Worm (Caenorhabditis elegans) whole organism, early embryonic: ENCODE results near the gene rpi-2.

Experiments
- B0310.2 ChIP-seq: sonication (generic microtip); optimal IDR thresholded peaks from 2 replicates; lab custom pipeline; 2016; ENCODE audit warnings: mild to moderate bottlenecking, missing genetic modification characterization, missing compliant biosample characterization
- F13C5.2 ChIP-seq: sonication (generic microtip); optimal IDR thresholded peaks from 2 replicates; lab custom pipeline; 2017; ENCODE audit warnings: mild to moderate bottlenecking, missing genetic modification characterization, inconsistent platforms, missing compliant biosample characterization
- aly-1 ChIP-seq: sonication (generic microtip); optimal IDR thresholded peaks from 2 replicates; lab custom pipeline; 2016; ENCODE audit warnings: missing genetic modification characterization, missing compliant biosample characterization
- ama-1 ChIP-seq: fragments of 150-350 bp; optimal IDR thresholded peaks from 2 replicates; lab custom pipeline; 2014
- ceh-13 ChIP-seq: fragments of 200-800 bp; sonication (Bioruptor generic); optimal IDR thresholded peaks from 2 replicates; lab custom pipeline; 2018; ENCODE audit warnings: mild to moderate bottlenecking, missing genetic modification characterization, missing compliant biosample characterization
- ceh-36 ChIP-seq: sonication (generic microtip); optimal IDR thresholded peaks from 2 replicates; lab custom pipeline; 2016; ENCODE audit warnings: missing genetic modification characterization, inconsistent platforms, missing compliant biosample characterization
- ets-7 ChIP-seq: sonication (generic microtip); optimal IDR thresholded peaks from 2 replicates; lab custom pipeline; 2016; ENCODE audit warnings: missing genotype, missing genetic modification characterization, missing compliant biosample characterization
- flt-1 ChIP-seq: fragments of 200-800 bp; sonication (Bioruptor generic); IDR thresholded peaks from 2 replicates; pipeline ENCODE4 v1.3.6; 2022; ENCODE audit warnings: missing genetic modification characterization, missing compliant biosample characterization
- hmbx-1 ChIP-seq: sonication (generic microtip); optimal IDR thresholded peaks from 2 replicates; lab custom pipeline; 2016; ENCODE audit warnings: mild to moderate bottlenecking, missing genetic modification characterization, missing compliant biosample characterization
- hmg-4 ChIP-seq: fragments of 200-800 bp; sonication (Bioruptor generic); optimal IDR thresholded peaks from 2 replicates; lab custom pipeline; 2018; ENCODE audit warnings: mild to moderate bottlenecking, missing genetic modification characterization, missing compliant biosample characterization
- hnd-1 ChIP-seq: sonication (generic microtip); optimal IDR thresholded peaks from 2 replicates; lab custom pipeline; 2016; ENCODE audit warnings: missing genetic modification characterization, missing compliant biosample characterization
- pes-1 ChIP-seq: fragments of 200-800 bp; sonication (Bioruptor generic); IDR thresholded peaks from 2 replicates; pipeline ENCODE4 v1.3.6; 2022; ENCODE audit warnings: missing genetic modification reagents, missing genetic modification characterization, missing compliant biosample characterization
- scrt-1 ChIP-seq: fragments of 200-800 bp; sonication (Bioruptor generic); IDR thresholded peaks from 2 replicates; pipeline ENCODE4 v1.3.6; 2022; ENCODE audit warnings: missing genetic modification characterization, missing compliant biosample characterization
- sea-1 ChIP-seq: fragments of 200-800 bp; sonication (Bioruptor generic); conservative IDR thresholded peaks from 2 replicates; pipeline ENCODE4 v1.3.6; 2022; ENCODE audit warnings: missing genetic modification characterization, missing compliant biosample characterization
- tbx-11 ChIP-seq: fragments of 200-800 bp; sonication (Bioruptor generic); IDR thresholded peaks from 2 replicates; pipeline ENCODE4 v1.3.6; 2022; ENCODE audit warnings: missing genetic modification characterization, missing compliant biosample characterization
- tbx-37 ChIP-seq: fragments of 200-800 bp; sonication (Bioruptor generic); conservative IDR thresholded peaks from 2 replicates; pipeline ENCODE4 v1.3.6; 2022; ENCODE audit warnings: missing genetic modification reagents, missing genetic modification characterization, missing compliant biosample characterization
- tra-4 ChIP-seq: sonication (generic microtip); optimal IDR thresholded peaks from 2 replicates; lab custom pipeline; 2017; ENCODE audit warnings: missing genetic modification characterization, missing compliant biosample characterization

The rpi-2 gene

ce11 chrIV:1751243-1751642 lies 40.2 kb downstream of the rpi-2 start:
- TF ChIP-seq ets-7 (tag; lab: Kevin White, UChicago) = no peak
- TF ChIP-seq F13C5.2 (tag; lab: Kevin White, UChicago) = no peak
- no peak for TF ChIP-seq tbx-37 (GFP tag; lab: Robert Waterston, UW)
- no peak for TF ChIP-seq ama-1 (lab: Kevin White, UChicago)
- TF ChIP-seq ceh-36 (tag; lab: Kevin White, UChicago) = no peak
- TF ChIP-seq hmbx-1 = no peak
- TF ChIP-seq B0310.2 (tag; lab: Kevin White, UChicago) = no peak
- TF ChIP-seq hnd-1 (tag; lab: Kevin White, UChicago) = no peak

- TF ChIP-seq ceh-36 (tag; lab: Kevin White, UChicago) = no peak
- no peak for TF ChIP-seq ets-7 (tag; lab: Kevin White, UChicago)
- no peak for TF ChIP-seq pes-1
- TF ChIP-seq ceh-13 (GFP tag; lab: Kevin White, UChicago) = no peak
- no peak for TF ChIP-seq tra-4 (tag; lab: Kevin White, UChicago)
- no peak for TF ChIP-seq hmbx-1
- no peak for TF ChIP-seq tbx-37 (GFP tag; lab: Robert Waterston, UW)
- TF ChIP-seq F13C5.2 (tag; lab: Kevin White, UChicago) = no peak
- TF ChIP-seq hnd-1 (tag; lab: Kevin White, UChicago) = no peak
- no peak for TF ChIP-seq aly-1 (tag; lab: Kevin White, UChicago)
- no peak for TF ChIP-seq scrt-1
- TF ChIP-seq B0310.2 (tag; lab: Kevin White, UChicago) = no peak
These were observed 41.4 kb downstream of the rpi-2 start for ce11 chrIV:1752480-1752879.

ce11 chrIV:1753481-1753880 lies 42.4 kb downstream of the rpi-2 start, which contains the start of gene Y41D4A.3:
Gene Y41D4A.3, plus strand, starts transcription at chrIV:1753781.
- no peak for TF ChIP-seq hmbx-1
- TF ChIP-seq sea-1 = no peak
- no peak for TF ChIP-seq scrt-1
- TF ChIP-seq pes-1 = no peak
- TF ChIP-seq hnd-1 (tag; lab: Kevin White, UChicago) = no peak
- no peak for TF ChIP-seq ets-7 (tag; lab: Kevin White, UChicago)
- TF ChIP-seq tra-4 (tag; lab: Kevin White, UChicago) = no peak
- TF ChIP-seq ceh-36 (tag; lab: Kevin White, UChicago) = no peak
- TF ChIP-seq F13C5.2 (tag; lab: Kevin White, UChicago) = no peak
- no peak for TF ChIP-seq B0310.2 (tag; lab: Kevin White, UChicago)

DNA sequence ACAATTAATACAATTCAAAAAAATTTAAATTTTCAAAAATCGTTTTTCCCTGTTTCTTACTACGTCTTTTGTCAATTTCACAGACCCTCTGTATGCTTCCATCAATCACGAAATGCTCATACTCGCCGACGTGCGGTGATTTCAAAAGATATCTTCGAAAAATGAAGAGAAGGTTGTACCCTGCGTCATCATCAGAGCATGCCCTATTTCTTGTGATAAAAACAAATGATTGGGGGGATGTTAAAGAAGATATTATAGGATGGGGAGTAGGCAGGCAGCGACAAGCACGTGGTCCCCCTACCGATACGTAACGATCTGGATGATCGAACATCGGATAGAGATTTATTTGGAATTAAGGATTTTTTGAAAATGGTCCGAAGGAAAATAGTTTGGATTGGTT lies 47.5 kb downstream of the rpi-2 start:
- no peak for TF ChIP-seq tbx-37 (GFP tag; lab: Robert Waterston, UW)
- no peak for TF ChIP-seq pes-1
- no peak for TF ChIP-seq scrt-1
- no peak for TF ChIP-seq flt-1 (GFP tag; lab: Robert Waterston, UW)
- no peak for TF ChIP-seq sea-1
- TF ChIP-seq tbx-11 (GFP tag; lab: Robert Waterston, UW) = no peak
- no peak for TF ChIP-seq ets-7 (tag; lab: Kevin White, UChicago)
- TF ChIP-seq hmbx-1 = no peak
- no peak for TF ChIP-seq tra-4 (tag; lab: Kevin White, UChicago)
- TF ChIP-seq B0310.2 (tag; lab: Kevin White, UChicago) = no peak
- no peak for TF ChIP-seq aly-1 (tag; lab: Kevin White, UChicago)
- TF ChIP-seq F13C5.2 (tag; lab: Kevin White, UChicago) = no peak

- TF ChIP-seq scrt-1 = no peak
- no peak for TF ChIP-seq ceh-13 (GFP tag; lab: Kevin White, UChicago)
- no peak for TF ChIP-seq hmg-4 (GFP tag; lab: Kevin White, UChicago)
- TF ChIP-seq sea-1 = no peak
- TF ChIP-seq ama-1 (lab: Kevin White, UChicago) = no peak
- TF ChIP-seq tbx-11 (GFP tag; lab: Robert Waterston, UW) = no peak
- no peak for TF ChIP-seq tra-4 (tag; lab: Kevin White, UChicago)
- TF ChIP-seq F13C5.2 (tag; lab: Kevin White, UChicago) = no peak
- TF ChIP-seq hnd-1 (tag; lab: Kevin White, UChicago) = no peak
- TF ChIP-seq ceh-36 (tag; lab: Kevin White, UChicago) = no peak
- TF ChIP-seq flt-1 (GFP tag; lab: Robert Waterston, UW) = no peak
- no peak for TF ChIP-seq ets-7 (tag; lab: Kevin White, UChicago)
- no peak for TF ChIP-seq aly-1 (tag; lab: Kevin White, UChicago)
- TF ChIP-seq hmbx-1 = no peak
- no peak for TF ChIP-seq B0310.2 (tag; lab: Kevin White, UChicago)
- TF ChIP-seq tbx-37 (GFP tag; lab: Robert Waterston, UW) = no peak
- TF ChIP-seq pes-1 = no peak
These were observed 50.5 kb downstream of the rpi-2 start, which contains the start of gene Y41D4A.7 for ce11 chrIV:1761553-1761952. Gene Y41D4A.7, minus strand, starts transcription at chrIV:1761570.

- TF ChIP-seq aly-1 (tag; lab: Kevin White, UChicago) (no peak), scrt-1 (no peak), flt-1 (GFP tag; lab: Robert Waterston, UW) (no peak), ets-7 (tag; lab: Kevin White, UChicago) (no peak), ama-1 (lab: Kevin White, UChicago) (no peak), hmbx-1 (no peak), ceh-13 (GFP tag; lab: Kevin White, UChicago) (no peak), tbx-37 (GFP tag; lab: Robert Waterston, UW) (no peak), sea-1 (no peak), pes-1 (no peak), F13C5.2 (tag; lab: Kevin White, UChicago) (no peak), hmg-4 (GFP tag; lab: Kevin White, UChicago) (no peak)
These were observed 52.4 kb downstream of the rpi-2 start for ce11 chrIV:1763452-1763851.
